Fruit fly (Drosophila melanogaster) whole organism, embryonic: ENCODE measurements around the gene Set2.

Experiments
- BEAF-32 ChIP-seq: fragments of 200-800 bp; sonication (Bioruptor generic); optimal IDR thresholded peaks from 3 replicates; lab custom pipeline; 2017; ENCODE audit warnings: missing biosample characterization, missing genetic modification characterization, mild to moderate bottlenecking, moderate library complexity, missing genetic modification reagents
- CG10274 ChIP-seq: fragments of 200-800 bp; sonication (Bioruptor generic); optimal IDR thresholded peaks from 3 replicates; lab custom pipeline; 2017; ENCODE audit warnings: missing biosample characterization, mild to moderate bottlenecking, missing genetic modification characterization
- CG10565 ChIP-seq: fragments of 200-800 bp; sonication (Bioruptor generic); optimal IDR thresholded peaks from 3 replicates; lab custom pipeline; 2016; ENCODE audit warnings: missing biosample characterization, mild to moderate bottlenecking, missing genetic modification characterization
- CG11093 ChIP-seq: fragments of 200-800 bp; sonication (Bioruptor generic); IDR thresholded peaks from 3 replicates; pipeline ENCODE4 v1.3.6; 2022; ENCODE audit warnings: missing biosample characterization, missing genetic modification characterization
- CG11398 ChIP-seq: fragments of 200-800 bp; sonication (Bioruptor generic); optimal IDR thresholded peaks from 2 replicates; lab custom pipeline; 2016; ENCODE audit warnings: missing biosample characterization, missing genetic modification characterization
- CG12071 ChIP-seq: fragments of 200-800 bp; sonication (Bioruptor generic); optimal IDR thresholded peaks from 3 replicates; lab custom pipeline; 2018; ENCODE audit warnings: missing biosample characterization, mild to moderate bottlenecking, missing genetic modification characterization
- CG12391 ChIP-seq: fragments of 200-800 bp; sonication (Bioruptor generic); optimal IDR thresholded peaks from 3 replicates; lab custom pipeline; 2018; ENCODE audit warnings: missing biosample characterization, mild to moderate bottlenecking, missing genetic modification characterization, moderate library complexity
- CG12659 ChIP-seq: fragments of 200-800 bp; sonication (Bioruptor generic); optimal IDR thresholded peaks from 3 replicates; lab custom pipeline; 2017; ENCODE audit warnings: mild to moderate bottlenecking, missing biosample characterization, missing genetic modification reagents, missing genetic modification characterization
- CG12744 ChIP-seq: fragments of 200-800 bp; sonication (Bioruptor generic); optimal IDR thresholded peaks from 2 replicates; lab custom pipeline; 2016; ENCODE audit warnings: missing biosample characterization, missing genetic modification characterization
- CG14710 ChIP-seq: fragments of 200-800 bp; sonication (Bioruptor generic); optimal IDR thresholded peaks from 3 replicates; lab custom pipeline; 2019; ENCODE audit warnings: missing biosample characterization, mild to moderate bottlenecking, missing genetic modification characterization, moderate library complexity
- CG15696 ChIP-seq: fragments of 200-800 bp; sonication (Bioruptor generic); optimal IDR thresholded peaks from 2 replicates; lab custom pipeline; 2019; ENCODE audit warnings: missing biosample characterization, mild to moderate bottlenecking, missing genetic modification characterization, moderate library complexity
- CG17802 ChIP-seq: fragments of 200-800 bp; sonication (Bioruptor generic); optimal IDR thresholded peaks from 2 replicates; lab custom pipeline; 2018; ENCODE audit warnings: missing biosample characterization, mild to moderate bottlenecking, missing genetic modification characterization, moderate library complexity
- CG1832 ChIP-seq: fragments of 200-800 bp; sonication (Bioruptor generic); optimal IDR thresholded peaks from 2 replicates; lab custom pipeline; 2017; ENCODE audit warnings: missing biosample characterization, mild to moderate bottlenecking, missing genetic modification characterization, inconsistent platforms
- CG2129 ChIP-seq: fragments of 200-800 bp; sonication (Bioruptor generic); IDR thresholded peaks from 2 replicates; pipeline ENCODE4 v1.3.6; 2022; ENCODE audit warnings: missing biosample characterization, missing genetic modification characterization; ENCODE audit not compliant: partially characterized antibody
- CG31365 ChIP-seq: fragments of 200-800 bp; sonication (Bioruptor generic); optimal IDR thresholded peaks from 2 replicates; lab custom pipeline; 2018; ENCODE audit warnings: missing biosample characterization, mild to moderate bottlenecking, missing genetic modification characterization
- CG31388 ChIP-seq: fragments of 200-800 bp; sonication (Bioruptor generic); optimal IDR thresholded peaks from 2 replicates; lab custom pipeline; 2016; ENCODE audit warnings: missing biosample characterization, missing genetic modification characterization
- CG32532 ChIP-seq: fragments of 200-800 bp; sonication (Bioruptor generic); IDR thresholded peaks from 2 replicates; pipeline ENCODE4 v1.3.6; 2022; ENCODE audit warnings: missing biosample characterization, missing genetic modification characterization
- CG34224 ChIP-seq: fragments of 200-800 bp; sonication (Bioruptor generic); IDR thresholded peaks from 3 replicates; pipeline ENCODE4 v1.3.6; 2022; ENCODE audit warnings: missing biosample characterization, missing genetic modification characterization; ENCODE audit not compliant: partially characterized antibody
- CG42726 ChIP-seq: fragments of 200-800 bp; sonication (Bioruptor generic); IDR thresholded peaks from 2 replicates; pipeline ENCODE4 v1.3.6; 2022; ENCODE audit warnings: missing biosample characterization, missing genetic modification characterization; ENCODE audit not compliant: partially characterized antibody
- CG7786 ChIP-seq: fragments of 200-800 bp; sonication (Bioruptor generic); optimal IDR thresholded peaks from 2 replicates; lab custom pipeline; 2016; ENCODE audit warnings: missing biosample characterization, missing genetic modification characterization
- CG7839 ChIP-seq: fragments of 200-800 bp; sonication (Bioruptor generic); optimal IDR thresholded peaks from 3 replicates; lab custom pipeline; 2018; ENCODE audit warnings: missing biosample characterization, mild to moderate bottlenecking, missing genetic modification characterization, moderate library complexity
- CG7928 ChIP-seq: fragments of 200-800 bp; sonication (Bioruptor generic); optimal IDR thresholded peaks from 2 replicates; lab custom pipeline; 2017; ENCODE audit warnings: missing biosample characterization, mild to moderate bottlenecking, missing genetic modification characterization
- CG9817 ChIP-seq: fragments of 200-800 bp; sonication (Bioruptor generic); optimal IDR thresholded peaks from 2 replicates; lab custom pipeline; 2018; ENCODE audit warnings: missing biosample characterization, mild to moderate bottlenecking, missing genetic modification characterization, moderate library complexity
- CTCF ChIP-seq: fragments of 200-800 bp; sonication (Bioruptor generic); optimal IDR thresholded peaks from 2 replicates; lab custom pipeline; 2017; ENCODE audit warnings: missing biosample characterization, mild to moderate bottlenecking, missing genetic modification characterization, moderate library complexity
- Camta ChIP-seq: fragments of 200-800 bp; sonication (Bioruptor generic); optimal IDR thresholded peaks from 2 replicates; lab custom pipeline; 2016; ENCODE audit warnings: missing biosample characterization, missing genetic modification characterization
- CoRest ChIP-seq: fragments of 200-800 bp; sonication (Bioruptor generic); optimal IDR thresholded peaks from 3 replicates; lab custom pipeline; 2018; ENCODE audit warnings: missing biosample characterization, mild to moderate bottlenecking, missing genetic modification characterization, moderate library complexity
- D19B ChIP-seq: fragments of 200-800 bp; sonication (Bioruptor generic); optimal IDR thresholded peaks from 2 replicates; lab custom pipeline; 2017; ENCODE audit warnings: missing biosample characterization, mild to moderate bottlenecking, missing genetic modification characterization
- Deaf1 ChIP-seq: fragments of 200-800 bp; optimal IDR thresholded peaks from 3 replicates; lab custom pipeline; 2019; ENCODE audit warnings: missing biosample characterization, mild to moderate bottlenecking, missing genetic modification characterization, moderate library complexity
- E2f2 ChIP-seq: fragments of 200-800 bp; sonication (Bioruptor generic); IDR thresholded peaks from 2 replicates; pipeline ENCODE4 v1.3.6; 2022; ENCODE audit warnings: missing biosample characterization, missing genetic modification characterization
- HLH54F ChIP-seq: fragments of 200-800 bp; sonication (Bioruptor generic); optimal IDR thresholded peaks from 3 replicates; lab custom pipeline; 2016; ENCODE audit warnings: missing biosample characterization, missing genetic modification characterization
- HmgD ChIP-seq: fragments of 200-800 bp; sonication (Bioruptor generic); optimal IDR thresholded peaks from 3 replicates; lab custom pipeline; 2016; ENCODE audit warnings: missing biosample characterization, missing genetic modification characterization
- HmgZ ChIP-seq: fragments of 200-800 bp; sonication (Bioruptor generic); optimal IDR thresholded peaks from 2 replicates; lab custom pipeline; 2018; ENCODE audit warnings: missing biosample characterization, mild to moderate bottlenecking, missing genetic modification characterization
- Hr3 ChIP-seq: fragments of 200-800 bp; sonication (Bioruptor generic); optimal IDR thresholded peaks from 3 replicates; lab custom pipeline; 2016; ENCODE audit warnings: missing biosample characterization, missing genetic modification characterization
- Hr39 ChIP-seq: fragments of >200 bp; optimal IDR thresholded peaks from 2 replicates; lab custom pipeline; 2017
- Max ChIP-seq: fragments of 200-800 bp; sonication (Bioruptor generic); optimal IDR thresholded peaks from 2 replicates; lab custom pipeline; 2016; ENCODE audit warnings: missing biosample characterization, mild to moderate bottlenecking, missing genetic modification characterization
- Med ChIP-seq: fragments of 200-800 bp; sonication (Bioruptor generic); peaks from one replicate; lab custom pipeline; 2016; ENCODE audit warnings: missing biosample characterization, missing genetic modification characterization, mild to moderate bottlenecking, inconsistent platforms, moderate library complexity
- NK7.1 ChIP-seq: fragments of 200-800 bp; sonication (Bioruptor generic); optimal IDR thresholded peaks from 3 replicates; lab custom pipeline; 2016; ENCODE audit warnings: missing biosample characterization, missing genetic modification characterization
- Neu2 ChIP-seq: fragments of 200-800 bp; sonication (Bioruptor generic); optimal IDR thresholded peaks from 3 replicates; lab custom pipeline; 2016; ENCODE audit warnings: missing biosample characterization, missing genetic modification characterization, borderline replicate concordance
- Opbp ChIP-seq: fragments of 200-800 bp; sonication (Bioruptor generic); IDR thresholded peaks from 3 replicates; pipeline ENCODE4 v1.3.6; 2022; ENCODE audit warnings: missing biosample characterization, missing genetic modification characterization; ENCODE audit not compliant: partially characterized antibody
- abd-A ChIP-seq: fragments of 200-800 bp; sonication (Bioruptor generic); optimal IDR thresholded peaks from 3 replicates; lab custom pipeline; 2019; ENCODE audit warnings: missing biosample characterization, mild to moderate bottlenecking, missing genetic modification characterization, moderate library complexity
- chinmo ChIP-seq: fragments of 200-800 bp; sonication (Bioruptor generic); IDR thresholded peaks from 4 replicates; pipeline ENCODE4 v1.3.6; 2022; ENCODE audit warnings: missing biosample characterization, missing genetic modification characterization; ENCODE audit not compliant: partially characterized antibody
- ewg ChIP-seq: fragments of 200-800 bp; sonication (Bioruptor generic); optimal IDR thresholded peaks from 3 replicates; lab custom pipeline; 2017; ENCODE audit warnings: mild to moderate bottlenecking, missing biosample characterization, missing genetic modification reagents, missing genetic modification characterization
- fd96Cb ChIP-seq: fragments of 200-800 bp; sonication (Bioruptor generic); optimal IDR thresholded peaks from 2 replicates; lab custom pipeline; 2018; ENCODE audit warnings: missing biosample characterization, mild to moderate bottlenecking, missing genetic modification characterization, moderate library complexity
- mld ChIP-seq: fragments of 200-800 bp; sonication (Bioruptor generic); IDR thresholded peaks from 3 replicates; pipeline ENCODE4 v1.3.6; 2022; ENCODE audit warnings: missing biosample characterization, missing genetic modification characterization; ENCODE audit not compliant: partially characterized antibody
- nmo ChIP-seq: fragments of 200-800 bp; sonication (Bioruptor generic); optimal IDR thresholded peaks from 2 replicates; lab custom pipeline; 2018; ENCODE audit warnings: missing biosample characterization, mild to moderate bottlenecking, missing genetic modification characterization, moderate library complexity
- peb ChIP-seq: fragments of 200-800 bp; sonication (Bioruptor generic); IDR thresholded peaks from 2 replicates; pipeline ENCODE4 v1.3.6; 2022; ENCODE audit warnings: missing biosample characterization, missing genetic modification characterization
- phol ChIP-seq: fragments of 200-800 bp; sonication (Bioruptor generic); optimal IDR thresholded peaks from 3 replicates; lab custom pipeline; 2018; ENCODE audit warnings: missing biosample characterization, mild to moderate bottlenecking, missing genetic modification characterization, moderate library complexity
- so ChIP-seq: fragments of 200-800 bp; sonication (Bioruptor generic); IDR thresholded peaks from 3 replicates; pipeline ENCODE4 v1.3.6; 2022; ENCODE audit warnings: missing biosample characterization, missing genetic modification characterization
- vfl ChIP-seq: fragments of 200-800 bp; sonication (Bioruptor generic); optimal IDR thresholded peaks from 2 replicates; lab custom pipeline; 2016; ENCODE audit warnings: missing biosample characterization, missing genetic modification characterization
- zen ChIP-seq: fragments of 200-800 bp; sonication (Bioruptor generic); optimal IDR thresholded peaks from 3 replicates; lab custom pipeline; 2018; ENCODE audit warnings: missing biosample characterization, mild to moderate bottlenecking, missing genetic modification characterization, moderate library complexity
- zfh2 ChIP-seq: fragments of 200-800 bp; sonication (Bioruptor generic); optimal IDR thresholded peaks from 2 replicates; lab custom pipeline; 2016; ENCODE audit warnings: missing biosample characterization, missing genetic modification characterization

The Set2 gene

dm6 chrX:13421059-13421458, 8.0 kb downstream of the Set2 start (continued):
- TF ChIP-seq Opbp (GFP tag; lab: Robert Waterston, UW) (peak; percentile 31; the same call in 1 of the 3 replicates), zfh2 (GFP tag; lab: Kevin White, UChicago) (no peak), CG31365 (peak; percentile 99), CG10565 (no peak), zen (tag; lab: Kevin White, UChicago) (peak; percentile 45), CG7786 (GFP tag; lab: Kevin White, UChicago) (no peak), CoRest (tag; lab: Kevin White, UChicago) (peak; percentile 31), HLH54F (GFP tag; lab: Kevin White, UChicago) (no peak), phol (tag; lab: Kevin White, UChicago) (peak; percentile 24), Deaf1 (tag; lab: Kevin White, UChicago) (no peak), CG17802 (tag; lab: Kevin White, UChicago) (no peak), Camta (GFP tag; lab: Kevin White, UChicago) (no peak), CG7928 (GFP tag; lab: Kevin White, UChicago) (no peak), CG12071 (GFP tag; lab: Kevin White, UChicago) (no peak), CG12744 (GFP tag; lab: Kevin White, UChicago) (no peak), CG2129 (GFP tag; lab: Robert Waterston, UW) (no peak), BEAF-32 (GFP tag; lab: Kevin White, UChicago) (peak; percentile 11), CG32532 (GFP tag; lab: Robert Waterston, UW) (no peak), CG10274 (GFP tag; lab: Kevin White, UChicago) (no peak), Hr3 (peak; percentile 19), Neu2 (GFP tag; lab: Kevin White, UChicago) (no peak), CG31388 (no peak), HmgZ (peak; percentile 21), ewg (GFP tag; lab: Kevin White, UChicago) (peak; percentile 98), CTCF (GFP tag; lab: Kevin White, UChicago) (peak; percentile 65), nmo (peak; percentile 41), CG42726 (peak; percentile 32; the same call in 1 of the 2 replicates), HmgD (GFP tag; lab: Kevin White, UChicago) (peak; percentile 31), so (no peak), CG11093 (GFP tag; lab: Robert Waterston, UW) (no peak), E2f2 (GFP tag; lab: Robert Waterston, UW) (peak; percentile 92), CG12659 (no peak), vfl (no peak), D19B (GFP tag; lab: Kevin White, UChicago) (no peak), CG7839 (no peak), CG15696 (tag; lab: Kevin White, UChicago) (no peak), CG14710 (tag; lab: Kevin White, UChicago) (peak; percentile 24), CG11398 (GFP tag; lab: Kevin White, UChicago) (no peak), CG34224 (GFP tag; lab: Robert Waterston, UW) (no peak), mld (GFP tag; lab: Robert Waterston, UW) (no peak), chinmo (0 out of 4 replicates have a peak, but pooled peaks have one; percentile 39), CG1832 (no peak), Max (GFP tag; lab: Kevin White, UChicago) (no peak), fd96Cb (tag; lab: Kevin White, UChicago) (no peak), Hr39 (lab: Kevin White, UChicago) (no peak), CG9817 (no peak), abd-A (tag; lab: Kevin White, UChicago) (no peak), Med (GFP tag; lab: Kevin White, UChicago) (peak; percentile 57), peb (GFP tag; lab: Robert Waterston, UW) (no peak), CG12391 (tag; lab: Kevin White, UChicago) (no peak), NK7.1 (GFP tag; lab: Kevin White, UChicago) (no peak)
